Worm (Caenorhabditis elegans) whole organism, L4 larva: ENCODE measurements around the gene C27D8.4.
"Not testable (repeated sequence)": the region's sequence is repeated elsewhere in the genome, so short reads cannot be mapped to it uniquely, and the experiment has no call there.

Experiments
- ceh-28 ChIP-seq: fragments of 150-350 bp; optimal IDR thresholded peaks from 2 replicates; lab custom pipeline; 2014; ENCODE audit warnings: missing biosample characterization, missing genetic modification reagents, missing genetic modification characterization
- dmd-9 ChIP-seq: fragments of 200-800 bp; sonication (Bioruptor generic); IDR thresholded peaks from 2 replicates; pipeline ENCODE4 v1.3.6; 2022; ENCODE audit warnings: missing genetic modification reagents, missing genetic modification characterization, missing compliant biosample characterization
- dpl-1 ChIP-seq: fragments of 150-350 bp; optimal IDR thresholded peaks from 2 replicates; lab custom pipeline; 2014; ENCODE audit warnings: missing biosample characterization, missing genetic modification reagents, missing genetic modification characterization
- hif-1 ChIP-seq, 2 experiments: sonication (generic microtip); optimal IDR thresholded peaks; 2 replicates each; lab custom pipeline; 2016 to 2017; ENCODE audit warnings: missing compliant biosample characterization in 2 of 2, missing genetic modification characterization in 2 of 2, missing genetic modification reagents in 2 of 2, missing genotype in 2 of 2, mild to moderate bottlenecking in 1 of 2
- lin-1 ChIP-seq: fragments of 200-800 bp; sonication (Bioruptor generic); IDR thresholded peaks from 2 replicates; pipeline ENCODE4 v1.3.6; 2022; ENCODE audit warnings: missing genetic modification reagents, missing genetic modification characterization, missing compliant biosample characterization
- lin-13 ChIP-seq: fragments of 150-350 bp; optimal IDR thresholded peaks from 2 replicates; lab custom pipeline; 2014; ENCODE audit warnings: missing biosample characterization, missing genetic modification reagents, missing genetic modification characterization
- lin-15B ChIP-seq: fragments of 150-350 bp; sonication (generic microtip); optimal IDR thresholded peaks from 3 replicates; lab custom pipeline; 2014; ENCODE audit warnings: missing biosample characterization, missing genetic modification characterization
- nhr-28 ChIP-seq: fragments of 150-350 bp; optimal IDR thresholded peaks from 2 replicates; lab custom pipeline; 2014; ENCODE audit warnings: missing biosample characterization, missing genetic modification characterization
- nhr-77 ChIP-seq: fragments of 150-350 bp; optimal IDR thresholded peaks from 2 replicates; lab custom pipeline; 2014; ENCODE audit warnings: missing biosample characterization, missing genetic modification characterization
- tag-97 ChIP-seq: fragments of 200-800 bp; sonication (Bioruptor generic); IDR thresholded peaks from 2 replicates; pipeline ENCODE4 v1.3.6; 2022; ENCODE audit warnings: missing genetic modification characterization, missing compliant biosample characterization
- unc-130 ChIP-seq: sonication (generic microtip); optimal IDR thresholded peaks from 2 replicates; lab custom pipeline; 2016; ENCODE audit warnings: missing genetic modification reagents, missing genetic modification characterization, missing compliant biosample characterization
- unc-62 ChIP-seq, 3 experiments: fragments of 150-350 bp in 1 of 3; sonication (generic microtip); optimal IDR thresholded peaks in 2 of 3; peaks in 1 of 3; 1 replicate in 1 of 3; 2 replicates in 2 of 3; lab custom pipeline; 2014 to 2017; ENCODE audit warnings: missing biosample characterization in 3 of 3, missing genetic modification characterization in 3 of 3, missing genetic modification reagents in 3 of 3, missing genotype in 1 of 3

ce11 chrIV:12677137-12677536 is 26.8 kb upstream of the C27D8.4 start, which contains the start of gene T23B5.6:
- TF ChIP-seq lin-1 (GFP tag; lab: Robert Waterston, UW); dmd-9 (GFP tag; lab: Robert Waterston, UW); nhr-28 (tag; lab: Kevin White, UChicago); unc-62 (GFP tag; optimal IDR thresholded peaks at IDR 0.05 in 1 of 2; lab: Kevin White, UChicago); unc-62 (tag; optimal IDR thresholded peaks at IDR 0.05; lab: Kevin White, UChicago); tag-97 (GFP tag; lab: Robert Waterston, UW); dpl-1; lin-15B (tag; lab: Kevin White, UChicago); nhr-77 (tag; lab: Kevin White, UChicago); hif-1 (tag; optimal IDR thresholded peaks at IDR 0.05; lab: Kevin White, UChicago); unc-130 (GFP tag; lab: Kevin White, UChicago); ceh-28; lin-13: not testable (repeated sequence)
